Fruit fly (Drosophila melanogaster): ENCODE results near the gene CG42635.

The CG42635 gene

dm6 chr2L:18007635-18008034 lies at the start of gene CG42635, which contains the start of gene CG42634:
CG42635 (plus strand) TSS chr2L:18007935.
CG42634 (plus strand) TSS chr2L:18007935.
- TF ChIP-seq CG32121 (GFP tag; IDR thresholded peaks at IDR 0.05) (no peak), CG8301 (tag; optimal IDR thresholded peaks at IDR 0.05) (no peak)

DNA sequence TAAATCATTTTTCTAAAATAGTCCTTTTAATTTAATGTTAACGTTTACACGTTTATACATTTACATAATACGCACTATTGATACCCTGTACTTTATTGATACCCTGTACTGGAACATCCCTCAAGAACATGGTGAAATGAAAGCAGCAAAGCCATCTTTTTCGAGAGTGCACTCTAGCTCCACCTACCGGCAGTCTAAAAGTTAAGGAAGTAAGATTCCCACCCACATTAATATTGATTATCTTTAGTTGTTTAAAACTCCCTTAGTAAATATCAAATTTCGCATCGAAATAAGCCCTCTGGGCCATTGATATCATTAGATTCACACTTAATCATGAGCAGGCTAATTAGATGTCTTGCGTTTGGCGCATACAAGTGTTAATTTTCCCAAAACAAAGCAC lies 49.4 kb upstream of the CG42635 start:
- no peak for TF ChIP-seq Ets98B (GFP tag; IDR thresholded peaks at IDR 0.05)
- no peak for TF ChIP-seq CG8159 (tag; optimal IDR thresholded peaks at IDR 0.05)
- TF ChIP-seq CG4496 (GFP tag; IDR thresholded peaks at IDR 0.05), result no peak
- no peak for TF ChIP-seq CG9948 (tag; optimal IDR thresholded peaks at IDR 0.05)
- TF ChIP-seq fd96Ca (GFP tag; IDR thresholded peaks at IDR 0.05), result no peak
- no peak for TF ChIP-seq Pif1B (GFP tag; optimal IDR thresholded peaks at IDR 0.05)
- TF ChIP-seq rn (GFP tag; IDR thresholded peaks at IDR 0.05), result no peak
- TF ChIP-seq CG12605 (GFP tag; IDR thresholded peaks at IDR 0.05), result no peak
- no peak for TF ChIP-seq CG17806 (tag; optimal IDR thresholded peaks at IDR 0.05)

dm6 chr2L:17960214-17960613 lies 47.5 kb upstream of the CG42635 start:
- TF ChIP-seq EcR (GFP tag; optimal IDR thresholded peaks at IDR 0.05) (no peak), fd96Ca (GFP tag; IDR thresholded peaks at IDR 0.05) (no peak), D1 (tag; optimal IDR thresholded peaks at IDR 0.05) (no peak), Pif1B (GFP tag; optimal IDR thresholded peaks at IDR 0.05) (no peak), CG17806 (tag; optimal IDR thresholded peaks at IDR 0.05) (no peak), CG34367 (tag; optimal IDR thresholded peaks at IDR 0.05) (no peak), CG4496 (GFP tag; IDR thresholded peaks at IDR 0.05) (no peak)

DNA sequence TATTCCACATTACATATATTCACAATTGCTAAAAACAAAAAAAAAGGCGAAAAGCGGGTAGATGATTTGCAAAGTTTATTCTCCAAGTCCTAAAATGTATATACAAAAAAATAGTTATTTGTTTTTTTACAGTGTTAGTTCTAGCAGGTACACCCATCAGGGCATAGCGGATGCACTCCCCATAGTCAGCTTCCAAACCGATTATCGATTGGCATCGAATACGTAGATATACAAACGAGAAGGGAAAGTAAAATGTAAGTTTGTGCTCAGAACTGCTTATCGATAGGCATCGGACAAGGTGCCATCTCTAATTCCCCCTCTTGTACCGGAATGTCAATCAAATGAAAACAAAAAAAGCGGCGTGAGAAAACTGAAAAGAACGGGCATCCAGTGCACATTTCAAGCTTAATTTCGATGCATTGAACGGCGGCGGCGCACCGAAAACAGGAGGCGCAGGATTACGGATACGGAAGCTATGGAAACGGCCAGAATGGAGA lies 44.6 kb upstream of the CG42635 start, which contains the start of gene CG5674:
Gene CG5674 (plus strand): TSS at position 309 of the 497 bp plus-strand sequence.
- no peak for TF ChIP-seq Pif1A (GFP tag; optimal IDR thresholded peaks at IDR 0.05)
- TF ChIP-seq EcR (GFP tag; optimal IDR thresholded peaks at IDR 0.05), result no peak
- TF ChIP-seq CG32121 (GFP tag; IDR thresholded peaks at IDR 0.05), result no peak; the same call in 1 of the 2 replicates
- TF ChIP-seq CG17806 (tag; optimal IDR thresholded peaks at IDR 0.05), result no peak
- peak; percentile 45; the same call in 1 of the 2 replicates for TF ChIP-seq CG12605 (GFP tag; IDR thresholded peaks at IDR 0.05)
- TF ChIP-seq CG9948 (tag; optimal IDR thresholded peaks at IDR 0.05), result no peak
- TF ChIP-seq D1 (tag; optimal IDR thresholded peaks at IDR 0.05), result no peak
- TF ChIP-seq CG4496 (GFP tag; IDR thresholded peaks at IDR 0.05), result peak; percentile 70
- no peak for TF ChIP-seq Snoo (tag; optimal IDR thresholded peaks at IDR 0.05)
- no peak for TF ChIP-seq CG13204 (GFP tag; optimal IDR thresholded peaks at IDR 0.05)
- no peak for TF ChIP-seq CG10348 (GFP tag; IDR thresholded peaks at IDR 0.05)
- TF ChIP-seq CG15710 (tag; optimal IDR thresholded peaks at IDR 0.05), result no peak
- 0 out of 2 replicates have a peak, but pooled peaks have one; percentile 16 for TF ChIP-seq rn (GFP tag; IDR thresholded peaks at IDR 0.05)
- no peak for TF ChIP-seq Pif1B (GFP tag; optimal IDR thresholded peaks at IDR 0.05)
- TF ChIP-seq CG8301 (tag; optimal IDR thresholded peaks at IDR 0.05), result no peak
- peak; percentile 32; the same call in 1 of the 2 replicates for TF ChIP-seq Ets98B (GFP tag; IDR thresholded peaks at IDR 0.05)
- no peak for TF ChIP-seq CG14655 (GFP tag; optimal IDR thresholded peaks at IDR 0.05)
- TF ChIP-seq fd96Ca (GFP tag; IDR thresholded peaks at IDR 0.05), result 0 out of 3 replicates have a peak, but pooled peaks have one; percentile 33
- no peak for TF ChIP-seq CG34367 (tag; optimal IDR thresholded peaks at IDR 0.05)
- no peak for TF ChIP-seq gl (tag; optimal IDR thresholded peaks at IDR 0.05)
- peak; percentile 3 for TF ChIP-seq CG8159 (tag; optimal IDR thresholded peaks at IDR 0.05)

dm6 chr2L:17963710-17964109 lies 44.0 kb upstream of the CG42635 start:
- TF ChIP-seq D1 (tag; optimal IDR thresholded peaks at IDR 0.05) (no peak), rn (GFP tag; IDR thresholded peaks at IDR 0.05) (no peak), fd96Ca (GFP tag; IDR thresholded peaks at IDR 0.05) (no peak), CG12605 (GFP tag; IDR thresholded peaks at IDR 0.05) (no peak), CG32121 (GFP tag; IDR thresholded peaks at IDR 0.05) (no peak), CG17806 (tag; optimal IDR thresholded peaks at IDR 0.05) (no peak), CG4496 (GFP tag; IDR thresholded peaks at IDR 0.05) (no peak), CG10348 (GFP tag; IDR thresholded peaks at IDR 0.05) (no peak), CG9948 (tag; optimal IDR thresholded peaks at IDR 0.05) (no peak), Snoo (tag; optimal IDR thresholded peaks at IDR 0.05) (no peak), Ets98B (GFP tag; IDR thresholded peaks at IDR 0.05) (no peak), Pif1B (GFP tag; optimal IDR thresholded peaks at IDR 0.05) (no peak), Pif1A (GFP tag; optimal IDR thresholded peaks at IDR 0.05) (no peak), CG34367 (tag; optimal IDR thresholded peaks at IDR 0.05) (no peak)

dm6 chr2L:17972999-17973398 lies 34.7 kb upstream of the CG42635 start:
- TF ChIP-seq Ets98B (GFP tag; IDR thresholded peaks at IDR 0.05) (no peak), CG15710 (tag; optimal IDR thresholded peaks at IDR 0.05) (no peak)

DNA sequence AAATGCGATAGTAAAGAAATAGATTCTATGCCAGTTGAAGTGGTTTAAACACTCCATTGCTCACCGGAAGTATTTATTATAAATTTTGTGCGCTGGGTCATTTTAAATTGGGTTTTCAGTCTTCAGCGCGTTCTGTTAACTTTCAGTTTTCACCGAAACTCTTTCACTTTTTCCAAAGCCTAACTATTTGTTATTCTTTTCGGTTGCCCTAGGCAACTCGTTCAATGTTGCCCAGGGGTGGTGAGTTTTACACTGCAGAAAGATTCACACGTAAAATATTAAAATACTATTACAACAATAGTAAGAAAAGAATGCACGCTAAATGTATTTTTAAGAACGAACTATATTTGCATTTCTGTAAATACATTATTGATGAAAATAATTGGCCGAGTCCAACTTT lies 25.4 kb upstream of the CG42635 start, which contains the start of gene btv:
Gene btv (minus strand): TSS at position 101 of the 400 bp plus-strand sequence.
- TF ChIP-seq D1 (tag; optimal IDR thresholded peaks at IDR 0.05), result no peak
- no peak for TF ChIP-seq CG32121 (GFP tag; IDR thresholded peaks at IDR 0.05)
- TF ChIP-seq CG14655 (GFP tag; optimal IDR thresholded peaks at IDR 0.05), result no peak
- no peak for TF ChIP-seq CG17806 (tag; optimal IDR thresholded peaks at IDR 0.05)
- no peak for TF ChIP-seq CG8301 (tag; optimal IDR thresholded peaks at IDR 0.05)
- TF ChIP-seq Pif1A (GFP tag; optimal IDR thresholded peaks at IDR 0.05), result no peak
- no peak for TF ChIP-seq CG10348 (GFP tag; IDR thresholded peaks at IDR 0.05)
- TF ChIP-seq CG12605 (GFP tag; IDR thresholded peaks at IDR 0.05), result no peak
- TF ChIP-seq CG4496 (GFP tag; IDR thresholded peaks at IDR 0.05), result no peak
- no peak for TF ChIP-seq CG9948 (tag; optimal IDR thresholded peaks at IDR 0.05)
- TF ChIP-seq rn (GFP tag; IDR thresholded peaks at IDR 0.05), result no peak
- no peak for TF ChIP-seq CG34367 (tag; optimal IDR thresholded peaks at IDR 0.05)
- no peak for TF ChIP-seq gl (tag; optimal IDR thresholded peaks at IDR 0.05)
- TF ChIP-seq Pif1B (GFP tag; optimal IDR thresholded peaks at IDR 0.05), result no peak
- no peak for TF ChIP-seq CG8159 (tag; optimal IDR thresholded peaks at IDR 0.05)
- no peak for TF ChIP-seq fd96Ca (GFP tag; IDR thresholded peaks at IDR 0.05)
